Worm (Caenorhabditis elegans): ENCODE measurements around the gene agxt-1.

The agxt-1 gene

DNA sequence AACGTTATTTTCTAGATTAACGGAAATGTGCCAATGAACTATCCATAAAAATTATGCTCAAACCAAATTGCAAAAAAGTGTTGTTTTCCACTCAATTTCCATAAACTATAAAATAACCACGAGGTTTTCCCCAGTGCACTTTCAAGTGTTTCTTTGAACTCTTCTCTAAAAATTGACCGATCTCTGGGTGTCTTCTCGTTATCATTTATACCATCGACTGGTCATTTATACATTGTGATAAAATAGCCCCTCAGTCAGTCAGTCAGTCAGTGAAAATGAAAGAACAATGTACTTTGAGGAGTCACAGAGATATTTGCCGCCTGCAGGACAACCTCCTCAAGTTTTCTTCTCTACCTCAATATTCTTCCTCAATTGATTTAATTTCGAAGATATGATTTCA, 534 bp downstream of the agxt-1 start (continued):
- TF ChIP-seq T07F8.4 (tag; optimal IDR thresholded peaks at IDR 0.05) (no peak), ceh-79 (tag; optimal IDR thresholded peaks at IDR 0.05) (no peak), hlh-26 (GFP tag; conservative IDR thresholded peaks at IDR 0.05) (no peak), unc-62 (GFP tag; optimal IDR thresholded peaks at IDR 0.05) (no peak)

DNA sequence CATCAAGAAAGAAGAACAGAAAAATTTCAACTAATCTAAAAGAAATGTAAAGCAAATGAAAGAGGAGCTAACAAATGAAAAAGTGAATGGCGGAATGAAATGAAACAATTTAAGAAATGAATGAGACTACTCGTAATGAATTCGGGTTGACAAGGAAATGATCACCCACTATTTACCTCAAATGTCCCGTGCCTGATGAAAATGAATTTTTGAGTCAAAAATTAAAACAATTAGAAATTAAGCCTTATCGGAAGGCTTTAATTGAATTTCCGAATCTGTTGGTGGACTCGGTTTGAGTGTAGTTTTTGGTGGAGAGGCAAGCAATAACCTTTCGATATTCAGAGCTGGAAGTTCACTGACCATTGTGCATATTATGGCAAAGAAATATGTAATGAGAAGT, 3.6 kb downstream of the agxt-1 start:
- TF ChIP-seq sptf-2 (GFP tag; optimal IDR thresholded peaks at IDR 0.05): no peak
- no peak for TF ChIP-seq lin-40 (tag; optimal IDR thresholded peaks at IDR 0.05)
- no peak for TF ChIP-seq aptf-3 (GFP tag; IDR thresholded peaks at IDR 0.05)
- no peak for TF ChIP-seq rec-8 (tag; optimal IDR thresholded peaks at IDR 0.05)
- TF ChIP-seq chd-7 (tag; optimal IDR thresholded peaks at IDR 0.05): no peak
- no peak for TF ChIP-seq dox-1 (GFP tag; IDR thresholded peaks at IDR 0.05)
- TF ChIP-seq egl-44 (GFP tag; IDR thresholded peaks at IDR 0.05): no peak
- no peak for TF ChIP-seq snpc-1.1 (tag; optimal IDR thresholded peaks at IDR 0.05; ENCODE audit: insufficient read depth)
- no peak for TF ChIP-seq him-1 (tag; optimal IDR thresholded peaks at IDR 0.05)
- TF ChIP-seq xnd-1 (tag; optimal IDR thresholded peaks at IDR 0.05): no peak
- TF ChIP-seq bed-2 (GFP tag; IDR thresholded peaks at IDR 0.05): no peak
- no peak for TF ChIP-seq fkh-3 (tag; optimal IDR thresholded peaks at IDR 0.05)
- TF ChIP-seq ama-1 (optimal IDR thresholded peaks at IDR 0.05): no peak
- no peak for TF ChIP-seq ama-1 (GFP tag; optimal IDR thresholded peaks at IDR 0.05)
- TF ChIP-seq hrde-1 (tag; optimal IDR thresholded peaks at IDR 0.05; ENCODE audit: borderline replicate concordance): no peak
- TF ChIP-seq F23B12.7 (tag; optimal IDR thresholded peaks at IDR 0.05; ENCODE audit: insufficient read depth): no peak
- TF ChIP-seq rcor-1 (GFP tag; IDR thresholded peaks at IDR 0.05): no peak

DNA sequence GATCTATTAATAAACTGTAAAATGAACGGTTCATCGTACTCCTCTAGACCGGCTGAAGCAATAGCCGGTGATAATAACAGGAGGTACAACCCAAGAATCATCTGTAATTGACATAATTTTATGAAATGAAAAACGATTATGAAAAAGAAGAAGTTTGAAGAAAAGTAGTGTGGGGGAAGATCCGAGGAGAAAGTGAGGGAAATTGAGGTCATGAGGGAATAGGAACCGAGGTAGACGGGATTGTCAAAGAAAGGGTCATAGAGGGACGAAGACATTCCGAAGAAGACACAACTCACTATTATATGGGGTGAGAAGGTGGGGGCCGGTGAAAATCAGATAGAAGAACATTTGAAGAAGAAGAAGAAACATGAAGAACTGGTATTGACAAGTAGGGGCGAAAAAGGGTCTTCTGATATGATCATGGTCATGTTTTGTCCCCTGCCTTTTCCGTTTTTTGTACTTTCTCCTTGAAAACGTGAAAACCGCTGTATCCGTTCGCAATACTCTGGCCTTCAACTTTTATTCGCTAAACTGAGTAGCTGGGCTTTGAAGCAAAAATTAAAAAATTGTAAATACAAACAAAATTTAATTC, 6.7 kb downstream of the agxt-1 start, which contains the start of gene oac-46:
Gene oac-46 (minus strand): TSS at position 101 of the 592 bp plus-strand sequence.
- TF ChIP-seq ceh-40 (GFP tag; IDR thresholded peaks at IDR 0.05): no peak
- TF ChIP-seq rcor-1 (GFP tag; IDR thresholded peaks at IDR 0.05): no peak

ce11 chrII:8853238-8853637, 7.8 kb downstream of the agxt-1 start:
- TF ChIP-seq snpc-1.1 (tag; optimal IDR thresholded peaks at IDR 0.05; ENCODE audit: insufficient read depth) (no peak), madf-3 (GFP tag; IDR thresholded peaks at IDR 0.05) (no peak), B0035.1 (tag; optimal IDR thresholded peaks at IDR 0.05) (no peak), zim-3 (tag; optimal IDR thresholded peaks at IDR 0.05) (no peak), aptf-2 (GFP tag; conservative IDR thresholded peaks at IDR 0.05) (no peak), K11D2.4 (GFP tag; IDR thresholded peaks at IDR 0.05) (no peak), ztf-28 (GFP tag; IDR thresholded peaks at IDR 0.05) (no peak), D2030.7 (GFP tag; IDR thresholded peaks at IDR 0.05) (no peak)

DNA sequence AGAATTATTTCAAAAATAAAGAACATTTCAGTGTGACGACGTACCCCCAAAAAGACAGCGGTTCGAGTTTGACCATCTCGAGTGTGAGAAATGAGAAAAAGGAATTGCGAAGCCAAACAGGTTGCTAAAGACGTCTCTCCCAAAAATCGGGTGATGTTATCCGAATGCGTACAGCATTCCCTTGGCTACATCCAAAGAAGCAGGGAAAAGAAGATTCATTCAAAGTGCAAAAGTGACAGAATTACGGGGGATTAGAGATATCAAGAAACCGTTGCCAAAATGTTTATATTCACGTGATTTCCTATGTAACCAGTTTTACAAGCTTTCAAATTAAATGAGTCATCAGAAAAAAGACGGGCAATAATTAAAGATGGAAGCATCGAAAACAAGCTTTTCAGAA, 8.6 kb downstream of the agxt-1 start:
- TF ChIP-seq lsl-1 (GFP tag; optimal IDR thresholded peaks at IDR 0.05): no peak
- no peak for TF ChIP-seq nfyb-1 (GFP tag; IDR thresholded peaks at IDR 0.05)
- TF ChIP-seq B0019.2 (GFP tag; conservative IDR thresholded peaks at IDR 0.05): no peak
- TF ChIP-seq ceh-91 (GFP tag; IDR thresholded peaks at IDR 0.05): no peak
- no peak for TF ChIP-seq bed-2 (GFP tag; IDR thresholded peaks at IDR 0.05)
- TF ChIP-seq B0035.1 (tag; optimal IDR thresholded peaks at IDR 0.05): no peak
- no peak for TF ChIP-seq egl-44 (GFP tag; IDR thresholded peaks at IDR 0.05)
- TF ChIP-seq snpc-3.4 (tag; optimal IDR thresholded peaks at IDR 0.05): no peak
- no peak for TF ChIP-seq nhr-179 (tag; optimal IDR thresholded peaks at IDR 0.05)
- no peak for TF ChIP-seq C17E4.6 (GFP tag; IDR thresholded peaks at IDR 0.05)
- no peak for TF ChIP-seq ztf-26 (tag; optimal IDR thresholded peaks at IDR 0.05)
- no peak for TF ChIP-seq cebp-1 (GFP tag; IDR thresholded peaks at IDR 0.05)
- TF ChIP-seq cebp-1 (tag; optimal IDR thresholded peaks at IDR 0.05): no peak

Measured in whole organism, young adult.